Worm (Caenorhabditis elegans) whole organism, L4/young adult: ENCODE measurements around the gene gst-34.

Experiments used
- W03F9.2 ChIP-seq: fragments of 150-350 bp; optimal IDR thresholded peaks from 2 replicates; lab custom pipeline; 2014; ENCODE audit warnings: missing biosample characterization, missing genetic modification characterization
- dao-5 ChIP-seq: sonication (generic microtip); optimal IDR thresholded peaks from 2 replicates; lab custom pipeline; 2016; ENCODE audit warnings: missing genotype, missing genetic modification characterization, moderate library complexity, missing compliant biosample characterization
- him-1 ChIP-seq: sonication (generic microtip); optimal IDR thresholded peaks from 2 replicates; lab custom pipeline; 2016; ENCODE audit warnings: missing genotype, missing genetic modification reagents, missing genetic modification characterization, missing compliant biosample characterization

gst-34 gene

ce11 chrII:15134332-15134731, 48.7 kb downstream of the gst-34 start, which contains the start of gene Y53F4B.24:
Gene Y53F4B.24 (minus strand): TSS chrII:15134432.
- no peak for TF ChIP-seq dao-5 (tag; lab: Kevin White, UChicago)
- no peak for TF ChIP-seq him-1 (tag; lab: Kevin White, UChicago)
- TF ChIP-seq W03F9.2 (tag; lab: Kevin White, UChicago): no peak

- TF ChIP-seq him-1 (tag; lab: Kevin White, UChicago) (no peak), dao-5 (tag; lab: Kevin White, UChicago) (no peak), W03F9.2 (tag; lab: Kevin White, UChicago) (no peak)
Observed at ce11 chrII:15130512-15130911, 52.5 kb downstream of the gst-34 start, which contains the start of gene Y53F4B.62. Gene Y53F4B.62 (minus strand): TSS chrII:15130612.
